Worm (Caenorhabditis elegans): ENCODE results near the gene F17A9.5.

Gene F17A9.5

DNA sequence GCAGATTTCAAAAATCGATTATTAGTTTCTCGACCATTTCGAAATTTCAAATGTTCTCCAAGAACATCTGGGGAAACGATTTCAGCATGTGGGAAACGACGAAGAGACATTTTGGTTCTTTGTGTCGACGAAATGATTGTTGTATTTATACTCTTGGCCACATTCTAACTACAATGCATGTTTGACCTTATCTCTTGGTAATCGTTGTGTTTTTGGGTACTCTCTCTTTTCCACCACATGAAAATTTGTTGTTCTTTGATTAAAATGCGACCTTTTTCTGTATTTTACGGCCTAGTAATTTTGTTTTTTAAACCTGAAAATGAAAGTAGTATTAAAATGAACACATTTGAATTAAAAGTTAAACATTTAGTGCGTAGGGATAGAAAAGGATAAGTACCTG lies at the start of gene F17A9.5:
TSS of gene F17A9.5 (minus strand) at position 175 of the 400 bp plus-strand sequence.
- TF ChIP-seq lsy-2 (tag; optimal IDR thresholded peaks at IDR 0.05) (no peak), sma-9 (GFP tag; optimal IDR thresholded peaks at IDR 0.05) (peak; percentile 24), sma-9 (tag; optimal IDR thresholded peaks at IDR 0.05) (no peak)

DNA sequence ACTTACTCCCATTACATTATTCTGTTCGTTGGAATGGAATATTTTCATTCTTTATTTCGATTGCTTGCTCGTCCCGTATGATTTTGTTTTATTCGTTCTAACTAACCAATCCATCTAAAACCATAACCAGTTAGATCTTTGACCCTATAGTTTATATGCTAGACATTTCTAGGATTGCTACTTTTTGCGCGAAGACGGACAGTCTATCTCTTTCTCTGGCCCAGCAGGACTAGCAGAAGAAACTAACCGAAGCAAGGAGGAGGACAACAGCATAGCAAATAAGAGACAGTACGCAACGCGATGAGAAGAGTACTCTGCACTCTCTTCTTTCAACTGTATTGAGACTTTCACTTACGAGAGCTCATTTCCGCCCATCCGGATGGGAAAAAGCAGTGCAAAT lies 25.4 kb upstream of the F17A9.5 start:
- TF ChIP-seq ceh-16 (tag; optimal IDR thresholded peaks at IDR 0.05) (no peak), mbf-1 (tag; optimal IDR thresholded peaks at IDR 0.05) (no peak), fos-1 (tag; optimal IDR thresholded peaks at IDR 0.05) (no peak), nhr-129 (tag; optimal IDR thresholded peaks at IDR 0.05) (no peak), alr-1 (tag; optimal IDR thresholded peaks at IDR 0.05) (no peak), gmeb-1 (tag; optimal IDR thresholded peaks at IDR 0.05) (no peak), nhr-23 (tag; optimal IDR thresholded peaks at IDR 0.05) (no peak), lsy-2 (tag; optimal IDR thresholded peaks at IDR 0.05) (no peak), mdl-1 (tag; optimal IDR thresholded peaks at IDR 0.05) (no peak), nhr-10 (tag; optimal IDR thresholded peaks at IDR 0.05) (no peak), ZK546.5 (tag; optimal IDR thresholded peaks at IDR 0.05) (no peak), F13H6.1 (tag; optimal IDR thresholded peaks at IDR 0.05) (no peak), unc-55 (GFP tag; optimal IDR thresholded peaks at IDR 0.05) (no peak), sma-9 (GFP tag; optimal IDR thresholded peaks at IDR 0.05) (no peak), sma-9 (tag; optimal IDR thresholded peaks at IDR 0.05) (no peak), ztf-4 (tag; optimal IDR thresholded peaks at IDR 0.05) (no peak), ama-1 (optimal IDR thresholded peaks at IDR 0.05) (no peak), egl-27 (tag; optimal IDR thresholded peaks at IDR 0.05) (no peak), mab-5 (tag; optimal IDR thresholded peaks at IDR 0.05) (no peak), zag-1 (tag; optimal IDR thresholded peaks at IDR 0.05) (no peak), nhr-6 (tag; optimal IDR thresholded peaks at IDR 0.05) (no peak)

DNA sequence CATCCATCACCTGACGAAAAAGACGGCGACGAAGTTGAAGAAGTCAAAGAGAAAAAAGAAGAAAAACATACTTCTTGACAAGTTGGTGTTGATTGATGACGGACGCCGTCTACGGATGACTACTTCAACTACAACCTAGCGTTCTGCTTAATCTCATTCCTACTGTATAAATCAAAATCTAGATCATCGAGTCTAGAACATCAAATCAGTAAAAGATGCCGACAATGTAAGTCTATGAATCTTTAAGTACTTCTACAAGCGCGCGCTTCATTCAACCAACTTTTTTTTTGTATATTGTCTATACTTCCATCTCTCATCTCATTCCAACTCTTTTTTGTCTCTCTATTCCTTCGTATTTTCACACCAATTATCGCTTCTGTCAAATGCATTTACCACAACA lies 22.6 kb upstream of the F17A9.5 start:
- TF ChIP-seq ztf-1 (GFP tag; conservative IDR thresholded peaks at IDR 0.05) (no peak), nhr-10 (tag; optimal IDR thresholded peaks at IDR 0.05) (no peak), ZK546.5 (tag; optimal IDR thresholded peaks at IDR 0.05) (no peak), elt-3 (tag; optimal IDR thresholded peaks at IDR 0.05) (no peak), Y55F3AM.14 (GFP tag; optimal IDR thresholded peaks at IDR 0.05) (no peak), C34F6.9 (tag; optimal IDR thresholded peaks at IDR 0.05) (no peak)

DNA sequence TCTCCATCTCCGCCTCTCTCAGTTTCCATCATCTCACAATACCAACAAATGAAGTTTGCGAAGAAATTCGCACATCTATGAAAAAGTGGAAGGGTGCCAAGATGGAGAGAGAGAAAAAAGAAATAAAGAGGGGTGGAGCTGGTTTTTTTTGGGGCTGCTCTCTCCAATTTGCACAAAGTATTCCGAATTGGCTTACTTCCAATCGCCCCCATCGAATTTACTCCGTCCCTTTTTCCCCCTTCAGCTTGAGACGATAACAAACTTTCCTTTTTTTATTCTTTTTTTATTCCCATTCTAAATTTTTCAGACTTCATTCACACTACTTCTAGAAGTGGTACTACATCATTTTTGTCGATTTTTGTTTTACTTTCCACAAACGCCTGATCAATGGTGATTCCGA lies 18.3 kb upstream of the F17A9.5 start, which contains the start of gene exp-2:
TSS of gene exp-2 (plus strand) at position 301 of the 400 bp plus-strand sequence.
- TF ChIP-seq ztf-1 (GFP tag; conservative IDR thresholded peaks at IDR 0.05), result no peak
- no peak for TF ChIP-seq lin-13 (GFP tag; optimal IDR thresholded peaks at IDR 0.05)
- no peak for TF ChIP-seq nhr-129 (tag; optimal IDR thresholded peaks at IDR 0.05)
- no peak for TF ChIP-seq elt-3 (tag; optimal IDR thresholded peaks at IDR 0.05)
- no peak for TF ChIP-seq lin-11 (tag; optimal IDR thresholded peaks at IDR 0.05)
- TF ChIP-seq ceh-16 (tag; optimal IDR thresholded peaks at IDR 0.05), result no peak
- TF ChIP-seq mab-5 (tag; optimal IDR thresholded peaks at IDR 0.05), result no peak
- TF ChIP-seq ama-1 (optimal IDR thresholded peaks at IDR 0.05), result no peak
- no peak for TF ChIP-seq aly-2 (tag; optimal IDR thresholded peaks at IDR 0.05)
- TF ChIP-seq nhr-77 (tag; optimal IDR thresholded peaks at IDR 0.05), result no peak
- TF ChIP-seq unc-39 (tag; optimal IDR thresholded peaks at IDR 0.05), result no peak
- no peak for TF ChIP-seq ceh-82 (tag; optimal IDR thresholded peaks at IDR 0.05)
- no peak for TF ChIP-seq F13H6.1 (tag; optimal IDR thresholded peaks at IDR 0.05)
- no peak for TF ChIP-seq ztf-11 (tag; optimal IDR thresholded peaks at IDR 0.05)
- no peak for TF ChIP-seq unc-55 (GFP tag; optimal IDR thresholded peaks at IDR 0.05)
- TF ChIP-seq C34F6.9 (tag; optimal IDR thresholded peaks at IDR 0.05), result no peak
- no peak for TF ChIP-seq peb-1 (tag; optimal IDR thresholded peaks at IDR 0.05)
- TF ChIP-seq fos-1 (tag; optimal IDR thresholded peaks at IDR 0.05), result no peak
- TF ChIP-seq nhr-237 (tag; optimal IDR thresholded peaks at IDR 0.05), result no peak

DNA sequence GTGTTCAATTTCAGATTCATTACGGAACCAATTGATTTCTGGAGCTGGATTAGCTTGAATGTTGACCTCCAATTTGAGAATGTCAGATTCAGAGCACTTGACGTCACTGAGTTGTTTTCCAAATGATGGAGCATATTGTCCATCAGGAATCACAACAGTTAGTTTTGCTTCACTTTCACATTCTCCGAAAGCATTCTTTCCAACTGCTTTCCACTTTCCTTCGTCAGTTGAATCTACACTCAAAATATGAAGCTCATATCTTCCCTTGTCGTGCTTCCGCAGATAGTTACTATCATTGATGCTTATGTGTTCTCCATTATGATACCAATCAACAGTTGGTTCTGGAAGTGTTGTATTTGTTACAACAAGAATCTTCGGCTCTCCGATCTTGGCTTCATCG lies 15.6 kb upstream of the F17A9.5 start:
- TF ChIP-seq snpc-4 (tag; optimal IDR thresholded peaks at IDR 0.05) (no peak), C34F6.9 (tag; optimal IDR thresholded peaks at IDR 0.05) (no peak), lin-11 (tag; optimal IDR thresholded peaks at IDR 0.05) (no peak), peb-1 (tag; optimal IDR thresholded peaks at IDR 0.05) (no peak), mab-5 (tag; optimal IDR thresholded peaks at IDR 0.05) (no peak), nhr-77 (tag; optimal IDR thresholded peaks at IDR 0.05) (no peak), F13H6.1 (tag; optimal IDR thresholded peaks at IDR 0.05) (no peak), egl-27 (tag; optimal IDR thresholded peaks at IDR 0.05) (no peak), ztf-1 (GFP tag; conservative IDR thresholded peaks at IDR 0.05) (no peak), nhr-23 (tag; optimal IDR thresholded peaks at IDR 0.05) (no peak), ama-1 (optimal IDR thresholded peaks at IDR 0.05) (no peak), zag-1 (tag; optimal IDR thresholded peaks at IDR 0.05) (no peak)
